Fruit fly (Drosophila melanogaster): Measurements from ENCODE around the gene Tango5.
A peak's percentile ranks its signal among the peaks of the same experiment; 100 is the strongest.

The Tango5 gene

dm6 chrX:10738151-10738430 lies 26.1 kb downstream of the Tango5 start:
- TF ChIP-seq N (GFP tag; optimal IDR thresholded peaks at IDR 0.05), result no peak
- no peak for TF ChIP-seq Myc (optimal IDR thresholded peaks at IDR 0.05)
- no peak for TF ChIP-seq foxo (GFP tag; optimal IDR thresholded peaks at IDR 0.05)
- no peak for TF ChIP-seq sv (GFP tag; optimal IDR thresholded peaks at IDR 0.05)
- TF ChIP-seq GATAd (GFP tag; optimal IDR thresholded peaks at IDR 0.05), result no peak
- no peak for TF ChIP-seq rgr (GFP tag; optimal IDR thresholded peaks at IDR 0.05)

DNA sequence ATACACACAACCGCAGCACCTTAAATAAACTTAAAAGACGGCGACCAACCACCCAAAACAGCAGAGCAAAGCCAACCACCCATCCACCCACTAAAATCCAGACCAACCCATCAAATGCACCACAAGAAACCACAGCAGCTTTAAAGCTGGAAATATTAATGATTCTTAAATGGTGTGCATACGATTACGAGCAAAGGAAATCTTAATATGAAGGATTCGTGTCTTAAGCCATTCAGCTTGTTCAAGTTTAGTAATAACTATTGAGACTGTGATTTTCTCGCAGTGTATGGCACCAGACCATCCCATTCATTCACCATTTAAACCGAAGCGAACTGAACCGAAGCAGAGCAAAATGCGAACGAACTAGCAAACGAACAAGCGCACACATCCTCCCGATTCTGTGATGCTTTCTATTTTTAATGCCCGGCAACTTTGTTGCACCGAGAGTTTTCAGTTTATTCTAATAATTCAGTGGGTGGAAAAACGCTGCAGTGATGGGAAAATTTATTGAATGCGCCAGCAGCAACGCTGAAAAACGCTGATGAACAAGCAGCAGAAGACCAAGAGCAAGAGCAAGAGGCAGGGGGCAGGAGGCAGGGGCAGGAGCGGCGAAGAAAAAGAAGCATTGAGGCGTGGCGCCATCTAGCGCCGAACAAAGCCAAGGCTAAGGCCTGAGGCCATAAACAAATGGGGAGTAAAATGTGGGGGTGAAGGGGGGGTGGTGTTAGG lies 26.6 kb downstream of the Tango5 start:
- TF ChIP-seq Myc (optimal IDR thresholded peaks at IDR 0.05), result no peak
- no peak for TF ChIP-seq dl (GFP tag; optimal IDR thresholded peaks at IDR 0.05; ENCODE audit: insufficient read depth in 1 of 2, partially characterized antibody in 2 of 2)
- no peak for TF ChIP-seq Rel (GFP tag; optimal IDR thresholded peaks at IDR 0.05)
- no peak for TF ChIP-seq Rel (tag; optimal IDR thresholded peaks at IDR 0.05)
- TF ChIP-seq pan (optimal IDR thresholded peaks at IDR 0.05), result no peak
- no peak for TF ChIP-seq lola (GFP tag; optimal IDR thresholded peaks at IDR 0.05)
- no peak for TF ChIP-seq Dfd (GFP tag; optimal IDR thresholded peaks at IDR 0.05)
- no peak for TF ChIP-seq Mio (GFP tag; optimal IDR thresholded peaks at IDR 0.05)
- peak; percentile 51 for TF ChIP-seq rgr (GFP tag; optimal IDR thresholded peaks at IDR 0.05)
- TF ChIP-seq brk (GFP tag; optimal IDR thresholded peaks at IDR 0.05), result no peak
- TF ChIP-seq CG9705 (GFP tag; optimal IDR thresholded peaks at IDR 0.05), result no peak
- peak; percentile 30 for TF ChIP-seq psq (GFP tag; optimal IDR thresholded peaks at IDR 0.05)
- TF ChIP-seq CrebA (GFP tag; optimal IDR thresholded peaks at IDR 0.05; ENCODE audit: borderline replicate concordance), result no peak
- TF ChIP-seq Abd-B (GFP tag; optimal IDR thresholded peaks at IDR 0.05), result no peak
- TF ChIP-seq OdsH (GFP tag; optimal IDR thresholded peaks at IDR 0.05), result peak; percentile 8
- peak; percentile 58 for TF ChIP-seq br (GFP tag; optimal IDR thresholded peaks at IDR 0.05)
- peak; percentile 73 for TF ChIP-seq sv (GFP tag; optimal IDR thresholded peaks at IDR 0.05)
- TF ChIP-seq jim (GFP tag; optimal IDR thresholded peaks at IDR 0.05), result no peak
- peak; percentile 68 for TF ChIP-seq fru (GFP tag; optimal IDR thresholded peaks at IDR 0.05)
- peak in 1 of 2 experiments; percentile 58 for TF ChIP-seq foxo (GFP tag; optimal IDR thresholded peaks at IDR 0.05)
- TF ChIP-seq h (GFP tag; optimal IDR thresholded peaks at IDR 0.05), result peak; percentile 53
- TF ChIP-seq N (GFP tag; optimal IDR thresholded peaks at IDR 0.05), result no peak
- no peak for TF ChIP-seq Hr83 (GFP tag; optimal IDR thresholded peaks at IDR 0.05; ENCODE audit: poor library complexity, severe bottlenecking)
- TF ChIP-seq tai (GFP tag; optimal IDR thresholded peaks at IDR 0.05), result no peak
- no peak for TF ChIP-seq GATAd (GFP tag; optimal IDR thresholded peaks at IDR 0.05)
- peak; percentile 56 for TF ChIP-seq ey (GFP tag; optimal IDR thresholded peaks at IDR 0.05)
- TF ChIP-seq usp (GFP tag; optimal IDR thresholded peaks at IDR 0.05), result no peak
- TF ChIP-seq Vsx2 (GFP tag; optimal IDR thresholded peaks at IDR 0.05; ENCODE audit: partially characterized antibody), result no peak
- TF ChIP-seq dsf (GFP tag; optimal IDR thresholded peaks at IDR 0.05; ENCODE audit: borderline replicate concordance), result no peak
- no peak for TF ChIP-seq sage (GFP tag; optimal IDR thresholded peaks at IDR 0.05)
- TF ChIP-seq Sp1 (GFP tag; optimal IDR thresholded peaks at IDR 0.05), result peak; percentile 65
- TF ChIP-seq HLH106 (tag; optimal IDR thresholded peaks at IDR 0.05), result peak; percentile 62
- no peak for TF ChIP-seq CG32264 (GFP tag; optimal IDR thresholded peaks at IDR 0.05)
- TF ChIP-seq Dif (GFP tag; optimal IDR thresholded peaks at IDR 0.05; ENCODE audit: partially characterized antibody), result no peak
- TF ChIP-seq Jra (GFP tag; optimal IDR thresholded peaks at IDR 0.05), result no peak
- TF ChIP-seq Hr78 (GFP tag; optimal IDR thresholded peaks at IDR 0.05), result no peak
- peak; percentile 28 for TF ChIP-seq dmrt93B (GFP tag; optimal IDR thresholded peaks at IDR 0.05)
- TF ChIP-seq woc (GFP tag; optimal IDR thresholded peaks at IDR 0.05), result peak; percentile 25
- TF ChIP-seq Hnf4 (GFP tag; optimal IDR thresholded peaks at IDR 0.05), result no peak

Measured in whole organism, wandering third instar larva.